Fruit fly (Drosophila melanogaster) whole organism, embryonic: ENCODE results near the gene Atac2.

Experiments used
- ATbp ChIP-seq: fragments of 200-800 bp; sonication (Bioruptor generic); optimal IDR thresholded peaks from 2 replicates; lab custom pipeline; 2017; ENCODE audit warnings: missing biosample characterization, mild to moderate bottlenecking, missing genetic modification characterization, missing genetic modification reagents
- Awh ChIP-seq: fragments of 200-800 bp; sonication (Bioruptor generic); IDR thresholded peaks from 2 replicates; pipeline ENCODE4, ENCODE4 v1.3.6; 2022; ENCODE audit warnings: missing biosample characterization, missing genetic modification characterization
- Blimp-1 ChIP-seq: fragments of 200-800 bp; sonication (Bioruptor generic); optimal IDR thresholded peaks from 3 replicates; lab custom pipeline; 2018; ENCODE audit warnings: missing biosample characterization, missing genetic modification characterization, mild to moderate bottlenecking, moderate library complexity, missing genetic modification reagents
- CG10209 ChIP-seq: fragments of 200-800 bp; sonication (Bioruptor generic); optimal IDR thresholded peaks from 3 replicates; lab custom pipeline; 2017; ENCODE audit warnings: missing biosample characterization, mild to moderate bottlenecking, missing genetic modification characterization, missing genetic modification reagents
- CG13296 ChIP-seq: fragments of 200-800 bp; sonication (Bioruptor generic); optimal IDR thresholded peaks from 3 replicates; lab custom pipeline; 2018; ENCODE audit warnings: missing biosample characterization, mild to moderate bottlenecking, missing genetic modification characterization
- CG13894 ChIP-seq: fragments of 200-800 bp; sonication (Bioruptor generic); optimal IDR thresholded peaks from 3 replicates; lab custom pipeline; 2018; ENCODE audit warnings: missing biosample characterization, mild to moderate bottlenecking, missing genetic modification characterization, moderate library complexity
- CG14014 ChIP-seq: fragments of 200-800 bp; sonication (Bioruptor generic); IDR thresholded peaks from 2 replicates; pipeline ENCODE4 v1.3.6; 2022; ENCODE audit warnings: missing biosample characterization, missing genetic modification characterization
- CG15269 ChIP-seq: fragments of 200-800 bp; sonication (Bioruptor generic); optimal IDR thresholded peaks from 2 replicates; lab custom pipeline; 2018; ENCODE audit warnings: missing biosample characterization, mild to moderate bottlenecking, missing genetic modification characterization, moderate library complexity
- CG15514 ChIP-seq: fragments of 200-800 bp; sonication (Bioruptor generic); optimal IDR thresholded peaks from 3 replicates; lab custom pipeline; 2017; ENCODE audit warnings: missing biosample characterization, missing genetic modification characterization, mild to moderate bottlenecking, moderate library complexity, missing genetic modification reagents
- CG16813 ChIP-seq: fragments of 200-800 bp; sonication (Bioruptor generic); IDR thresholded peaks from 3 replicates; pipeline ENCODE4 v1.3.6; 2022; ENCODE audit warnings: missing biosample characterization, missing genetic modification characterization; ENCODE audit not compliant: partially characterized antibody
- CG17359 ChIP-seq: fragments of 200-800 bp; sonication (Bioruptor generic); optimal IDR thresholded peaks from 3 replicates; lab custom pipeline; 2018; ENCODE audit warnings: missing biosample characterization, mild to moderate bottlenecking, missing genetic modification characterization, moderate library complexity
- CG18011 ChIP-seq: fragments of 200-800 bp; sonication (Bioruptor generic); optimal IDR thresholded peaks from 2 replicates; lab custom pipeline; 2017; ENCODE audit warnings: missing biosample characterization, missing genetic modification characterization, mild to moderate bottlenecking, moderate library complexity, missing genotype
- CG32772 ChIP-seq: fragments of 200-800 bp; sonication (Bioruptor generic); IDR thresholded peaks from 2 replicates; pipeline ENCODE4 v1.3.6; 2022; ENCODE audit warnings: missing biosample characterization, missing genetic modification characterization
- CG33213 ChIP-seq: fragments of 200-800 bp; sonication (Bioruptor generic); optimal IDR thresholded peaks from 3 replicates; lab custom pipeline; 2016; ENCODE audit warnings: missing biosample characterization, missing genetic modification characterization
- CG4617 ChIP-seq: fragments of 200-800 bp; sonication (Bioruptor generic); optimal IDR thresholded peaks from 3 replicates; lab custom pipeline; 2016; ENCODE audit warnings: missing biosample characterization, missing genetic modification characterization, borderline replicate concordance
- CG4707 ChIP-seq: fragments of 200-800 bp; sonication (Bioruptor generic); optimal IDR thresholded peaks from 2 replicates; lab custom pipeline; 2018; ENCODE audit warnings: missing biosample characterization, mild to moderate bottlenecking, missing genetic modification characterization, moderate library complexity
- CG6765 ChIP-seq: fragments of 200-800 bp; sonication (Bioruptor generic); optimal IDR thresholded peaks from 3 replicates; lab custom pipeline; 2017; ENCODE audit warnings: missing biosample characterization, mild to moderate bottlenecking, missing genetic modification characterization
- CG7372 ChIP-seq: fragments of 200-800 bp; sonication (Bioruptor generic); IDR thresholded peaks from 2 replicates; pipeline ENCODE4 v1.3.6; 2022; ENCODE audit warnings: missing biosample characterization, missing genetic modification characterization
- CG8388 ChIP-seq: fragments of 200-800 bp; sonication (Bioruptor generic); optimal IDR thresholded peaks from 2 replicates; lab custom pipeline; 2019; ENCODE audit warnings: missing biosample characterization, mild to moderate bottlenecking, missing genetic modification characterization, moderate library complexity
- CG8765 ChIP-seq: fragments of 200-800 bp; sonication (Bioruptor generic); IDR thresholded peaks from 2 replicates; pipeline ENCODE4 v1.3.6; 2022; ENCODE audit warnings: missing biosample characterization, missing genetic modification characterization
- CG9215 ChIP-seq: fragments of 200-800 bp; sonication (Bioruptor generic); IDR thresholded peaks from 2 replicates; pipeline ENCODE4 v1.3.6; 2022; ENCODE audit warnings: missing biosample characterization, missing genetic modification characterization
- CG9876 ChIP-seq: fragments of 200-800 bp; sonication (Bioruptor generic); optimal IDR thresholded peaks from 2 replicates; lab custom pipeline; 2016; ENCODE audit warnings: missing biosample characterization, missing genetic modification characterization
- CkIIα-i1 ChIP-seq: fragments of 200-800 bp; sonication (Bioruptor generic); IDR thresholded peaks from 2 replicates; pipeline ENCODE4 v1.3.6; 2022; ENCODE audit warnings: missing biosample characterization, missing genetic modification characterization
- CrebB ChIP-seq: fragments of 200-800 bp; sonication (Bioruptor generic); optimal IDR thresholded peaks from 3 replicates; lab custom pipeline; 2018; ENCODE audit warnings: missing biosample characterization, mild to moderate bottlenecking, missing genetic modification characterization
- Dref ChIP-seq: fragments of 200-800 bp; sonication (Bioruptor generic); IDR thresholded peaks from 2 replicates; pipeline ENCODE4 v1.3.6; 2022; ENCODE audit warnings: missing biosample characterization, missing genetic modification characterization
- E2f1 ChIP-seq: fragments of 200-800 bp; sonication (Bioruptor generic); IDR thresholded peaks from 2 replicates; pipeline ENCODE4 v1.3.6; 2022; ENCODE audit warnings: missing biosample characterization, missing genetic modification characterization
- ERR ChIP-seq: fragments of 200-800 bp; sonication (Bioruptor generic); optimal IDR thresholded peaks from 2 replicates; lab custom pipeline; 2016; ENCODE audit warnings: missing biosample characterization, missing genetic modification characterization
- Neu2 ChIP-seq: fragments of 200-800 bp; sonication (Bioruptor generic); optimal IDR thresholded peaks from 3 replicates; lab custom pipeline; 2016; ENCODE audit warnings: missing biosample characterization, missing genetic modification characterization, borderline replicate concordance
- Opbp ChIP-seq: fragments of 200-800 bp; sonication (Bioruptor generic); IDR thresholded peaks from 3 replicates; pipeline ENCODE4 v1.3.6; 2022; ENCODE audit warnings: missing biosample characterization, missing genetic modification characterization; ENCODE audit not compliant: partially characterized antibody
- Rx ChIP-seq: fragments of 200-800 bp; sonication (Bioruptor generic); IDR thresholded peaks from 2 replicates; pipeline ENCODE4 v1.3.6; 2022; ENCODE audit warnings: missing biosample characterization, missing genetic modification characterization
- Scr ChIP-seq: fragments of 200-800 bp; sonication (Bioruptor generic); IDR thresholded peaks from 2 replicates; pipeline ENCODE4 v1.3.6; 2022; ENCODE audit warnings: missing biosample characterization, missing genetic modification characterization; ENCODE audit not compliant: partially characterized antibody
- Side ChIP-seq: fragments of 200-800 bp; sonication (Bioruptor generic); optimal IDR thresholded peaks from 2 replicates; lab custom pipeline; 2016; ENCODE audit warnings: missing biosample characterization, missing genetic modification characterization
- Trl ChIP-seq, 3 experiments: fragments of >200 bp in 2 of 3; fragments of 200-800 bp in 1 of 3; sonication (Bioruptor generic) in 1 of 3; optimal IDR thresholded peaks; 2 replicates in 1 of 3; 3 replicates in 2 of 3; lab custom pipeline; 2016 to 2017; ENCODE audit warnings: missing biosample characterization in 1 of 3, missing genetic modification characterization in 1 of 3
- Xbp1 ChIP-seq: fragments of 200-800 bp; sonication (Bioruptor generic); optimal IDR thresholded peaks from 3 replicates; lab custom pipeline; 2016; ENCODE audit warnings: missing biosample characterization, mild to moderate bottlenecking, missing genetic modification characterization
- az2 ChIP-seq: fragments of 200-800 bp; sonication (Bioruptor generic); optimal IDR thresholded peaks from 3 replicates; lab custom pipeline; 2016; ENCODE audit warnings: missing biosample characterization, missing genetic modification characterization
- bbx ChIP-seq: fragments of 200-800 bp; sonication (Bioruptor generic); IDR thresholded peaks from 2 replicates; pipeline ENCODE4 v1.3.6; 2022; ENCODE audit warnings: missing biosample characterization, missing genetic modification characterization; ENCODE audit not compliant: partially characterized antibody
- ci ChIP-seq: fragments of 200-800 bp; sonication (Bioruptor generic); IDR thresholded peaks from 3 replicates; pipeline ENCODE4 v1.3.6; 2022; ENCODE audit warnings: missing biosample characterization, missing genetic modification characterization
- crc ChIP-seq: fragments of 200-800 bp; sonication (Bioruptor generic); optimal IDR thresholded peaks from 2 replicates; lab custom pipeline; 2016; ENCODE audit warnings: missing biosample characterization, missing genetic modification characterization
- cwo ChIP-seq: fragments of 200-800 bp; sonication (Bioruptor generic); optimal IDR thresholded peaks from 3 replicates; lab custom pipeline; 2017; ENCODE audit warnings: missing biosample characterization, missing genetic modification characterization, mild to moderate bottlenecking, moderate library complexity, missing genetic modification reagents
- exex ChIP-seq: fragments of 200-800 bp; sonication (Bioruptor generic); optimal IDR thresholded peaks from 4 replicates; lab custom pipeline; 2018; ENCODE audit warnings: missing biosample characterization, mild to moderate bottlenecking, missing genetic modification characterization, moderate library complexity
- eyg ChIP-seq: fragments of 200-800 bp; sonication (Bioruptor generic); optimal IDR thresholded peaks from 3 replicates; lab custom pipeline; 2016; ENCODE audit warnings: missing biosample characterization, missing genetic modification characterization
- hth ChIP-seq: fragments of >200 bp; optimal IDR thresholded peaks from 2 replicates; lab custom pipeline; 2017; ENCODE audit warnings: inconsistent platforms
- mirr ChIP-seq: fragments of 200-800 bp; sonication (Bioruptor generic); optimal IDR thresholded peaks from 3 replicates; lab custom pipeline; 2018; ENCODE audit warnings: missing biosample characterization, mild to moderate bottlenecking, missing genetic modification characterization
- pum ChIP-seq: fragments of 200-800 bp; sonication (Bioruptor generic); optimal IDR thresholded peaks from 2 replicates; lab custom pipeline; 2016; ENCODE audit warnings: missing biosample characterization, missing genetic modification characterization
- sqz ChIP-seq: fragments of 200-800 bp; sonication (Bioruptor generic); optimal IDR thresholded peaks from 3 replicates; lab custom pipeline; 2018; ENCODE audit warnings: missing biosample characterization, mild to moderate bottlenecking, missing genetic modification characterization
- tio ChIP-seq: fragments of 200-800 bp; sonication (Bioruptor generic); optimal IDR thresholded peaks from 2 replicates; lab custom pipeline; 2017; ENCODE audit warnings: missing biosample characterization, missing genetic modification characterization, inconsistent platforms
- trem ChIP-seq: fragments of 200-800 bp; optimal IDR thresholded peaks from 3 replicates; lab custom pipeline; 2019; ENCODE audit warnings: missing biosample characterization, mild to moderate bottlenecking, missing genetic modification characterization, moderate library complexity
- twi ChIP-seq: fragments of 200-800 bp; optimal IDR thresholded peaks from 2 replicates; lab custom pipeline; 2019; ENCODE audit warnings: missing biosample characterization, mild to moderate bottlenecking, missing genetic modification characterization, moderate library complexity
- tx ChIP-seq: fragments of 200-800 bp; sonication (Bioruptor generic); optimal IDR thresholded peaks from 2 replicates; lab custom pipeline; 2016; ENCODE audit warnings: missing biosample characterization, missing genetic modification characterization

The Atac2 gene

dm6 chr2L:18563020-18563546, 49.0 kb downstream of the Atac2 start (continued):
- TF ChIP-seq CG16813 (GFP tag; lab: Robert Waterston, UW) (no peak), tio (no peak), CG10209 (GFP tag; lab: Kevin White, UChicago) (no peak), CG9876 (no peak), hth (no peak), CkIIα-i1 (GFP tag; lab: Robert Waterston, UW) (no peak), Neu2 (GFP tag; lab: Kevin White, UChicago) (no peak), trem (no peak), Trl (optimal IDR thresholded peaks at IDR 0.05; lab: Kevin White, UChicago) (peak in 1 of 2 experiments; percentile 42), Trl (GFP tag; optimal IDR thresholded peaks at IDR 0.05; lab: Kevin White, UChicago) (no peak), CG8388 (no peak), Side (peak; percentile 37), tx (no peak), CG4707 (GFP tag; lab: Kevin White, UChicago) (peak; percentile 26), bbx (GFP tag; lab: Robert Waterston, UW) (peak; percentile 53; the same call in 1 of the 2 replicates), CG15269 (no peak), CG9215 (GFP tag; lab: Robert Waterston, UW) (no peak), CG18011 (no peak), CG6765 (GFP tag; lab: Kevin White, UChicago) (peak; percentile 40), CG13894 (tag; lab: Kevin White, UChicago) (peak; percentile 36), cwo (GFP tag; lab: Kevin White, UChicago) (peak; percentile 65), CG14014 (GFP tag; lab: Robert Waterston, UW) (no peak), CG8765 (GFP tag; lab: Robert Waterston, UW) (no peak), ERR (GFP tag; lab: Kevin White, UChicago) (no peak), CrebB (tag; lab: Kevin White, UChicago) (peak; percentile 68), CG17359 (tag; lab: Kevin White, UChicago) (peak; percentile 77), exex (peak; percentile 3), sqz (GFP tag; lab: Kevin White, UChicago) (peak; percentile 20), eyg (GFP tag; lab: Kevin White, UChicago) (no peak), Awh (GFP tag; lab: Robert Waterston, UW) (no peak), Rx (no peak), Xbp1 (GFP tag; lab: Kevin White, UChicago) (no peak), CG33213 (GFP tag; lab: Kevin White, UChicago) (no peak), CG4617 (GFP tag; lab: Kevin White, UChicago) (no peak), CG32772 (GFP tag; lab: Robert Waterston, UW) (no peak), CG15514 (peak; percentile 15), CG7372 (GFP tag; lab: Robert Waterston, UW) (no peak), mirr (GFP tag; lab: Kevin White, UChicago) (peak; percentile 20), Opbp (GFP tag; lab: Robert Waterston, UW) (0 out of 3 replicates have a peak, but pooled peaks have one; percentile 9), Blimp-1 (no peak), crc (GFP tag; lab: Kevin White, UChicago) (no peak), Scr (GFP tag; lab: Robert Waterston, UW) (no peak), E2f1 (GFP tag; lab: Robert Waterston, UW) (no peak), CG13296 (GFP tag; lab: Kevin White, UChicago) (peak; percentile 61), az2 (GFP tag; lab: Kevin White, UChicago) (no peak), Dref (no peak), ATbp (peak; percentile 69), twi (no peak), ci (GFP tag; lab: Robert Waterston, UW) (peak; percentile 47; the same call in 2 of the 3 replicates), pum (GFP tag; lab: Kevin White, UChicago) (no peak)
